Worm (Caenorhabditis elegans) whole organism, L3 larva: Measurements from ENCODE around the gene B0334.5.

Experiments
- ama-1 ChIP-seq: fragments of 150-350 bp; optimal IDR thresholded peaks from 2 replicates; lab custom pipeline; 2018
- fkh-10 ChIP-seq: sonication (generic microtip); optimal IDR thresholded peaks from 2 replicates; lab custom pipeline; 2017; ENCODE audit warnings: missing biosample characterization, missing genetic modification reagents, missing genetic modification characterization
- fos-1 ChIP-seq: fragments of 150-350 bp; optimal IDR thresholded peaks from 2 replicates; lab custom pipeline; 2014; ENCODE audit warnings: missing biosample characterization, missing genetic modification characterization
- lin-15B ChIP-seq: fragments of 150-350 bp; optimal IDR thresholded peaks from 2 replicates; lab custom pipeline; 2014; ENCODE audit warnings: missing biosample characterization, missing genetic modification characterization
- lin-39 ChIP-seq: fragments of 150-350 bp; optimal IDR thresholded peaks from 2 replicates; lab custom pipeline; 2018; ENCODE audit warnings: missing biosample characterization, missing genetic modification reagents, missing genetic modification characterization
- lsy-12 ChIP-seq: sonication (generic microtip); optimal IDR thresholded peaks from 2 replicates; lab custom pipeline; 2016; ENCODE audit warnings: mild to moderate bottlenecking, missing genetic modification characterization, missing compliant biosample characterization
- nhr-11 ChIP-seq: fragments of 150-350 bp; optimal IDR thresholded peaks from 2 replicates; lab custom pipeline; 2014; ENCODE audit warnings: missing biosample characterization, missing genetic modification characterization
- nhr-28 ChIP-seq: fragments of 150-350 bp; optimal IDR thresholded peaks from 2 replicates; lab custom pipeline; 2014; ENCODE audit warnings: missing biosample characterization, missing genetic modification characterization
- pqm-1 ChIP-seq: fragments of 150-350 bp; optimal IDR thresholded peaks from 2 replicates; lab custom pipeline; 2017; ENCODE audit warnings: missing biosample characterization, missing genetic modification characterization, inconsistent platforms
- skn-1 ChIP-seq: fragments of 150-350 bp; optimal IDR thresholded peaks from 2 replicates; lab custom pipeline; 2014; ENCODE audit warnings: missing biosample characterization, missing genetic modification characterization

ce11 chrII:11448753-11449152 is 48.7 kb upstream of the B0334.5 start, which contains the start of gene W02B12.1:
- TF ChIP-seq fkh-10 (GFP tag; lab: Kevin White, UChicago), result no peak
- TF ChIP-seq nhr-11 (tag; lab: Kevin White, UChicago), result no peak
- TF ChIP-seq nhr-28 (tag; lab: Kevin White, UChicago), result no peak
- TF ChIP-seq skn-1, result no peak
- no peak for TF ChIP-seq lsy-12 (tag; lab: Kevin White, UChicago)
- TF ChIP-seq fos-1, result no peak
- TF ChIP-seq lin-15B (tag; lab: Kevin White, UChicago), result no peak
- TF ChIP-seq pqm-1 (tag; lab: Kevin White, UChicago), result peak; percentile 72
- TF ChIP-seq lin-39 (tag; lab: Kevin White, UChicago), result no peak
- no peak for TF ChIP-seq ama-1 (lab: Kevin White, UChicago)
